Fruit fly (Drosophila melanogaster) whole organism, embryonic: Measurements from ENCODE around the gene twe.

Experiments used
- Atf3 ChIP-seq: fragments of 200-800 bp; sonication (Bioruptor generic); optimal IDR thresholded peaks from 3 replicates; lab custom pipeline; 2016; ENCODE audit warnings: missing biosample characterization, missing genetic modification characterization
- C15 ChIP-seq: fragments of 200-800 bp; sonication (Bioruptor generic); IDR thresholded peaks from 3 replicates; pipeline ENCODE4 v1.3.6; 2022; ENCODE audit warnings: missing biosample characterization, missing genetic modification characterization
- CG10543 ChIP-seq: fragments of 200-800 bp; sonication (Bioruptor generic); optimal IDR thresholded peaks from 3 replicates; lab custom pipeline; 2017; ENCODE audit warnings: missing biosample characterization, mild to moderate bottlenecking, missing genetic modification characterization, moderate library complexity
- CG11398 ChIP-seq: fragments of 200-800 bp; sonication (Bioruptor generic); optimal IDR thresholded peaks from 2 replicates; lab custom pipeline; 2016; ENCODE audit warnings: missing biosample characterization, missing genetic modification characterization
- CG12071 ChIP-seq: fragments of 200-800 bp; sonication (Bioruptor generic); optimal IDR thresholded peaks from 3 replicates; lab custom pipeline; 2018; ENCODE audit warnings: missing biosample characterization, mild to moderate bottlenecking, missing genetic modification characterization
- CG12236 ChIP-seq: fragments of 200-800 bp; sonication (Bioruptor generic); optimal IDR thresholded peaks from 2 replicates; lab custom pipeline; 2016; ENCODE audit warnings: missing biosample characterization, missing genetic modification characterization
- CG12299 ChIP-seq: fragments of 200-800 bp; sonication (Bioruptor generic); optimal IDR thresholded peaks from 2 replicates; lab custom pipeline; 2018; ENCODE audit warnings: missing biosample characterization, mild to moderate bottlenecking, missing genetic modification characterization
- CG13775 ChIP-seq: fragments of 200-800 bp; sonication (Bioruptor generic); optimal IDR thresholded peaks from 3 replicates; lab custom pipeline; 2017; ENCODE audit warnings: missing biosample characterization, mild to moderate bottlenecking, missing genetic modification characterization
- CG14667 ChIP-seq: fragments of 200-800 bp; sonication (Bioruptor generic); IDR thresholded peaks from 2 replicates; pipeline ENCODE4 v1.3.6; 2022; ENCODE audit warnings: missing biosample characterization, missing genetic modification characterization
- CG15696 ChIP-seq: fragments of 200-800 bp; sonication (Bioruptor generic); optimal IDR thresholded peaks from 2 replicates; lab custom pipeline; 2019; ENCODE audit warnings: missing biosample characterization, mild to moderate bottlenecking, missing genetic modification characterization, moderate library complexity
- CG1602 ChIP-seq: fragments of 200-800 bp; sonication (Bioruptor generic); optimal IDR thresholded peaks from 3 replicates; lab custom pipeline; 2016; ENCODE audit warnings: missing biosample characterization, missing genetic modification characterization
- CG1647 ChIP-seq: fragments of 200-800 bp; sonication (Bioruptor generic); optimal IDR thresholded peaks from 3 replicates; lab custom pipeline; 2016; ENCODE audit warnings: missing biosample characterization, missing genetic modification characterization
- CG17568 ChIP-seq: fragments of 200-800 bp; sonication (Bioruptor generic); optimal IDR thresholded peaks from 2 replicates; lab custom pipeline; 2018; ENCODE audit warnings: missing biosample characterization, mild to moderate bottlenecking, missing genetic modification characterization, moderate library complexity
- CG18011 ChIP-seq: fragments of 200-800 bp; sonication (Bioruptor generic); optimal IDR thresholded peaks from 2 replicates; lab custom pipeline; 2017; ENCODE audit warnings: missing biosample characterization, missing genetic modification characterization, mild to moderate bottlenecking, moderate library complexity, missing genotype
- CG18619 ChIP-seq: fragments of 200-800 bp; sonication (Bioruptor generic); optimal IDR thresholded peaks from 3 replicates; lab custom pipeline; 2017; ENCODE audit warnings: missing biosample characterization, mild to moderate bottlenecking, missing genetic modification characterization
- CG2875 ChIP-seq: fragments of 200-800 bp; sonication (Bioruptor generic); optimal IDR thresholded peaks from 2 replicates; lab custom pipeline; 2017; ENCODE audit warnings: missing biosample characterization, mild to moderate bottlenecking, missing genetic modification characterization, missing genetic modification reagents
- CG2889 ChIP-seq: fragments of 200-800 bp; sonication (Bioruptor generic); IDR thresholded peaks from 3 replicates; pipeline ENCODE4 v1.3.6; 2022; ENCODE audit warnings: missing biosample characterization, missing genetic modification characterization
- CG31388 ChIP-seq: fragments of 200-800 bp; sonication (Bioruptor generic); optimal IDR thresholded peaks from 2 replicates; lab custom pipeline; 2016; ENCODE audit warnings: missing biosample characterization, missing genetic modification characterization
- CG34376 ChIP-seq: fragments of 200-800 bp; sonication (Bioruptor generic); optimal IDR thresholded peaks from 2 replicates; lab custom pipeline; 2018; ENCODE audit warnings: missing biosample characterization, mild to moderate bottlenecking, missing genetic modification characterization
- CG4282 ChIP-seq: fragments of 200-800 bp; sonication (Bioruptor generic); optimal IDR thresholded peaks from 2 replicates; lab custom pipeline; 2016; ENCODE audit warnings: missing biosample characterization, missing genetic modification characterization
- CG4360 ChIP-seq: fragments of 200-800 bp; sonication (Bioruptor generic); IDR thresholded peaks from 2 replicates; pipeline ENCODE4 v1.3.6; 2022; ENCODE audit warnings: missing biosample characterization, missing genetic modification characterization
- CG43689 ChIP-seq: fragments of 200-800 bp; sonication (Bioruptor generic); IDR thresholded peaks from 2 replicates; pipeline ENCODE4 v1.3.6; 2022; ENCODE audit warnings: missing biosample characterization, missing genetic modification characterization
- CG4730 ChIP-seq: fragments of 200-800 bp; sonication (Bioruptor generic); IDR thresholded peaks from 2 replicates; pipeline ENCODE4 v1.3.6; 2022; ENCODE audit warnings: missing biosample characterization, missing genetic modification characterization
- CG5245 ChIP-seq: fragments of 200-800 bp; sonication (Bioruptor generic); optimal IDR thresholded peaks from 3 replicates; lab custom pipeline; 2016; ENCODE audit warnings: missing biosample characterization, missing genetic modification characterization
- CG6683 ChIP-seq: fragments of 200-800 bp; sonication (Bioruptor generic); optimal IDR thresholded peaks from 2 replicates; lab custom pipeline; 2017; ENCODE audit warnings: missing biosample characterization, mild to moderate bottlenecking, missing genetic modification characterization, missing genetic modification reagents
- CG6813 ChIP-seq: fragments of 200-800 bp; sonication (Bioruptor generic); optimal IDR thresholded peaks from 2 replicates; lab custom pipeline; 2017; ENCODE audit warnings: missing biosample characterization, missing genetic modification characterization, mild to moderate bottlenecking, moderate library complexity, missing genetic modification reagents
- CG8765 ChIP-seq: fragments of 200-800 bp; sonication (Bioruptor generic); IDR thresholded peaks from 2 replicates; pipeline ENCODE4 v1.3.6; 2022; ENCODE audit warnings: missing biosample characterization, missing genetic modification characterization
- CG8944 ChIP-seq: fragments of 200-800 bp; sonication (Bioruptor generic); optimal IDR thresholded peaks from 3 replicates; lab custom pipeline; 2016; ENCODE audit warnings: missing biosample characterization, missing genetic modification characterization
- CrebB ChIP-seq: fragments of 200-800 bp; sonication (Bioruptor generic); optimal IDR thresholded peaks from 3 replicates; lab custom pipeline; 2018; ENCODE audit warnings: missing biosample characterization, mild to moderate bottlenecking, missing genetic modification characterization
- H15 ChIP-seq: fragments of 200-800 bp; sonication (Bioruptor generic); IDR thresholded peaks from 3 replicates; pipeline ENCODE4 v1.3.6; 2022; ENCODE audit warnings: missing biosample characterization, missing genetic modification characterization
- HLH4C ChIP-seq: fragments of 200-800 bp; sonication (Bioruptor generic); IDR thresholded peaks from 3 replicates; pipeline ENCODE4 v1.3.6; 2022; ENCODE audit warnings: missing biosample characterization, missing genetic modification characterization; ENCODE audit not compliant: partially characterized antibody
- Kr ChIP-seq: fragments of 200-800 bp; sonication (Bioruptor generic); optimal IDR thresholded peaks from 2 replicates; lab custom pipeline; 2017; ENCODE audit warnings: missing biosample characterization, mild to moderate bottlenecking, missing genetic modification characterization
- Lim3 ChIP-seq: fragments of 200-800 bp; sonication (Bioruptor generic); IDR thresholded peaks from 2 replicates; pipeline ENCODE4 v1.3.6; 2022; ENCODE audit warnings: missing biosample characterization, missing genetic modification characterization
- Med ChIP-seq: fragments of 200-800 bp; sonication (Bioruptor generic); peaks from one replicate; lab custom pipeline; 2016; ENCODE audit warnings: missing biosample characterization, missing genetic modification characterization, mild to moderate bottlenecking, inconsistent platforms, moderate library complexity
- Nf-YA ChIP-seq: fragments of 200-800 bp; sonication (Bioruptor generic); IDR thresholded peaks from 2 replicates; pipeline ENCODE4 v1.3.6; 2022; ENCODE audit warnings: missing biosample characterization, missing genetic modification characterization
- TFAM ChIP-seq: fragments of 200-800 bp; sonication (Bioruptor generic); optimal IDR thresholded peaks from 2 replicates; lab custom pipeline; 2017; ENCODE audit warnings: missing biosample characterization, missing genetic modification characterization, inconsistent platforms
- Usf ChIP-seq: fragments of 200-800 bp; sonication (Bioruptor generic); optimal IDR thresholded peaks from 2 replicates; lab custom pipeline; 2017; ENCODE audit warnings: missing genotype, missing biosample characterization, missing genetic modification characterization
- ato ChIP-seq: fragments of 200-800 bp; sonication (Bioruptor generic); IDR thresholded peaks from 2 replicates; pipeline ENCODE4 v1.3.6; 2022; ENCODE audit warnings: missing biosample characterization, missing genetic modification characterization; ENCODE audit not compliant: partially characterized antibody
- br ChIP-seq: fragments of >200 bp; optimal IDR thresholded peaks from 2 replicates; lab custom pipeline; 2017
- caup ChIP-seq: fragments of 200-800 bp; sonication (Bioruptor generic); optimal IDR thresholded peaks from 3 replicates; lab custom pipeline; 2017; ENCODE audit warnings: missing biosample characterization, mild to moderate bottlenecking, missing genetic modification characterization, moderate library complexity; ENCODE audit not compliant: severe bottlenecking
- crc ChIP-seq: fragments of 200-800 bp; sonication (Bioruptor generic); optimal IDR thresholded peaks from 2 replicates; lab custom pipeline; 2016; ENCODE audit warnings: missing biosample characterization, missing genetic modification characterization
- en ChIP-seq: fragments of 200-800 bp; sonication (Bioruptor generic); optimal IDR thresholded peaks from 2 replicates; lab custom pipeline; 2016; ENCODE audit warnings: missing biosample characterization, missing genetic modification characterization
- jigr1 ChIP-seq: fragments of 200-800 bp; sonication (Bioruptor generic); IDR thresholded peaks from 3 replicates; pipeline ENCODE4 v1.3.6; 2022; ENCODE audit warnings: missing biosample characterization, missing genetic modification characterization
- kah ChIP-seq: fragments of 200-800 bp; sonication (Bioruptor generic); optimal IDR thresholded peaks from 2 replicates; lab custom pipeline; 2018; ENCODE audit warnings: missing biosample characterization, mild to moderate bottlenecking, missing genetic modification characterization
- klu ChIP-seq: fragments of 200-800 bp; sonication (Bioruptor generic); IDR thresholded peaks from 2 replicates; pipeline ENCODE4 v1.3.6; 2022; ENCODE audit warnings: missing biosample characterization, missing genetic modification characterization
- nerfin-2 ChIP-seq: fragments of 200-800 bp; sonication (Bioruptor generic); IDR thresholded peaks from 2 replicates; pipeline ENCODE4 v1.3.6; 2022; ENCODE audit warnings: missing biosample characterization, missing genetic modification characterization; ENCODE audit not compliant: partially characterized antibody
- nom ChIP-seq: fragments of 200-800 bp; sonication (Bioruptor generic); optimal IDR thresholded peaks from 2 replicates; lab custom pipeline; 2017; ENCODE audit warnings: missing biosample characterization, missing genetic modification characterization, mild to moderate bottlenecking, moderate library complexity, missing genetic modification reagents
- p53 ChIP-seq: fragments of 200-800 bp; sonication (Bioruptor generic); optimal IDR thresholded peaks from 2 replicates; lab custom pipeline; 2016; ENCODE audit warnings: missing biosample characterization, missing genetic modification characterization
- prd ChIP-seq, 3 experiments: fragments of >200 bp in 2 of 3; fragments of 200-800 bp in 1 of 3; sonication (Bioruptor generic) in 1 of 3; optimal IDR thresholded peaks in 2 of 3; IDR thresholded peaks in 1 of 3; 2 replicates in 2 of 3; 3 replicates in 1 of 3; pipeline versions ENCODE4 v1.3.6 to Lab custom; 2017 to 2022; ENCODE audit warnings: missing biosample characterization in 1 of 3, missing genetic modification characterization in 1 of 3
- vfl ChIP-seq: fragments of 200-800 bp; sonication (Bioruptor generic); optimal IDR thresholded peaks from 2 replicates; lab custom pipeline; 2016; ENCODE audit warnings: missing biosample characterization, missing genetic modification characterization

Gene twe

dm6 chr2L:16307026-16307703 lies 45.5 kb upstream of the twe start, which contains the start of the genes CG5861 and Syx5 (continued):
- TF ChIP-seq CG43689 (no peak), CG1647 (GFP tag; lab: Kevin White, UChicago) (no peak), en (GFP tag; lab: Kevin White, UChicago) (no peak), Med (GFP tag; lab: Kevin White, UChicago) (peak; percentile 48), CrebB (tag; lab: Kevin White, UChicago) (peak; percentile 50), vfl (GFP tag; lab: Kevin White, UChicago) (no peak), CG12236 (no peak), CG12071 (GFP tag; lab: Kevin White, UChicago) (no peak), CG2875 (GFP tag; lab: Kevin White, UChicago) (no peak), CG4282 (GFP tag; lab: Kevin White, UChicago) (no peak), CG10543 (GFP tag; lab: Kevin White, UChicago) (peak; percentile 75), CG15696 (peak; percentile 27), CG17568 (GFP tag; lab: Kevin White, UChicago) (peak; percentile 10), CG11398 (no peak), crc (GFP tag; lab: Kevin White, UChicago) (no peak), CG12299 (tag; lab: Kevin White, UChicago) (peak; percentile 38), kah (no peak), nom (GFP tag; lab: Kevin White, UChicago) (peak; percentile 24), CG14667 (GFP tag; lab: Robert Waterston, UW) (no peak), CG4360 (no peak), br (lab: Kevin White, UChicago) (no peak), ato (peak; percentile 78; the same call in 1 of the 2 replicates), CG6813 (GFP tag; lab: Kevin White, UChicago) (no peak), C15 (GFP tag; lab: Robert Waterston, UW) (no peak), Usf (GFP tag; lab: Kevin White, UChicago) (no peak), TFAM (no peak), CG6683 (no peak), klu (GFP tag; lab: Robert Waterston, UW) (no peak), CG2889 (GFP tag; lab: Robert Waterston, UW) (no peak), CG13775 (peak; percentile 64), CG34376 (peak; percentile 75), Atf3 (no peak), CG18011 (GFP tag; lab: Kevin White, UChicago) (peak; percentile 57), Nf-YA (GFP tag; lab: Robert Waterston, UW) (no peak), CG8944 (no peak), CG18619 (GFP tag; lab: Kevin White, UChicago) (peak; percentile 43), CG1602 (GFP tag; lab: Kevin White, UChicago) (no peak), H15 (GFP tag; lab: Robert Waterston, UW) (0 out of 3 replicates have a peak, but pooled peaks have one; percentile 48), jigr1 (no peak), CG4730 (peak; percentile 54; the same call in 1 of the 2 replicates), caup (GFP tag; lab: Kevin White, UChicago) (peak; percentile 51), CG31388 (GFP tag; lab: Kevin White, UChicago) (no peak), Lim3 (GFP tag; lab: Robert Waterston, UW) (no peak), Kr (GFP tag; lab: Kevin White, UChicago) (no peak), nerfin-2 (GFP tag; lab: Robert Waterston, UW) (peak; percentile 77), CG8765 (GFP tag; lab: Robert Waterston, UW) (no peak), CG5245 (no peak), HLH4C (peak; percentile 91), prd (optimal IDR thresholded peaks at IDR 0.05; lab: Kevin White, UChicago) (no peak), prd (GFP tag; IDR thresholded peaks at IDR 0.05; lab: Robert Waterston, UW) (peak; percentile 67), p53 (no peak)
